Fruit fly (Drosophila melanogaster) whole organism, embryonic: ENCODE data around the gene CG4537.

Source experiments
- B-H2 ChIP-seq: fragments of 200-800 bp; sonication (Bioruptor generic); optimal IDR thresholded peaks from 2 replicates; lab custom pipeline; 2018; ENCODE audit warnings: missing biosample characterization, mild to moderate bottlenecking, missing genetic modification characterization
- CG10462 ChIP-seq: fragments of 200-800 bp; sonication (Bioruptor generic); optimal IDR thresholded peaks from 2 replicates; lab custom pipeline; 2016; ENCODE audit warnings: missing biosample characterization, missing genetic modification characterization
- CG10654 ChIP-seq: fragments of 200-800 bp; sonication (Bioruptor generic); optimal IDR thresholded peaks from 2 replicates; lab custom pipeline; 2016; ENCODE audit warnings: missing biosample characterization, missing genetic modification characterization
- CG11247 ChIP-seq: fragments of 200-800 bp; sonication (Bioruptor generic); IDR thresholded peaks from 2 replicates; pipeline ENCODE4 v1.3.6; 2022; ENCODE audit warnings: missing biosample characterization, missing genetic modification characterization
- CG11456 ChIP-seq: fragments of 200-800 bp; sonication (Bioruptor generic); IDR thresholded peaks from 3 replicates; pipeline ENCODE4 v1.3.6; 2022; ENCODE audit warnings: missing biosample characterization, missing genetic modification characterization
- CG11560 ChIP-seq: fragments of 200-800 bp; sonication (Bioruptor generic); IDR thresholded peaks from 3 replicates; pipeline ENCODE4 v1.3.6; 2022; ENCODE audit warnings: missing biosample characterization, missing genetic modification characterization
- CG12104 ChIP-seq: fragments of 200-800 bp; sonication (Bioruptor generic); optimal IDR thresholded peaks from 3 replicates; lab custom pipeline; 2016; ENCODE audit warnings: missing biosample characterization, missing genetic modification characterization
- CG12299 ChIP-seq: fragments of 200-800 bp; sonication (Bioruptor generic); optimal IDR thresholded peaks from 2 replicates; lab custom pipeline; 2018; ENCODE audit warnings: missing biosample characterization, mild to moderate bottlenecking, missing genetic modification characterization
- CG13123 ChIP-seq: fragments of 200-800 bp; sonication (Bioruptor generic); optimal IDR thresholded peaks from 2 replicates; lab custom pipeline; 2016; ENCODE audit warnings: missing biosample characterization, missing genetic modification characterization
- CG15601 ChIP-seq: fragments of 200-800 bp; sonication (Bioruptor generic); optimal IDR thresholded peaks from 3 replicates; lab custom pipeline; 2019; ENCODE audit warnings: missing biosample characterization, mild to moderate bottlenecking, missing genetic modification characterization, moderate library complexity
- CG17912 ChIP-seq: fragments of 200-800 bp; sonication (Bioruptor generic); optimal IDR thresholded peaks from 2 replicates; lab custom pipeline; 2018; ENCODE audit warnings: missing biosample characterization, mild to moderate bottlenecking, missing genetic modification characterization
- CG3065 ChIP-seq: fragments of 200-800 bp; sonication (Bioruptor generic); optimal IDR thresholded peaks from 2 replicates; lab custom pipeline; 2016; ENCODE audit warnings: missing biosample characterization, missing genetic modification characterization
- CG31365 ChIP-seq: fragments of 200-800 bp; sonication (Bioruptor generic); optimal IDR thresholded peaks from 2 replicates; lab custom pipeline; 2018; ENCODE audit warnings: missing biosample characterization, mild to moderate bottlenecking, missing genetic modification characterization
- CG32532 ChIP-seq: fragments of 200-800 bp; sonication (Bioruptor generic); IDR thresholded peaks from 2 replicates; pipeline ENCODE4 v1.3.6; 2022; ENCODE audit warnings: missing biosample characterization, missing genetic modification characterization
- CG34224 ChIP-seq: fragments of 200-800 bp; sonication (Bioruptor generic); IDR thresholded peaks from 3 replicates; pipeline ENCODE4 v1.3.6; 2022; ENCODE audit warnings: missing biosample characterization, missing genetic modification characterization; ENCODE audit not compliant: partially characterized antibody
- CG3726 ChIP-seq: fragments of 200-800 bp; sonication (Bioruptor generic); IDR thresholded peaks from 3 replicates; pipeline ENCODE4, ENCODE4 v1.3.6; 2022; ENCODE audit warnings: missing biosample characterization, missing genetic modification characterization
- CG4424 ChIP-seq: fragments of 200-800 bp; sonication (Bioruptor generic); optimal IDR thresholded peaks from 3 replicates; lab custom pipeline; 2016; ENCODE audit warnings: missing biosample characterization, missing genetic modification characterization
- CG6765 ChIP-seq: fragments of 200-800 bp; sonication (Bioruptor generic); optimal IDR thresholded peaks from 3 replicates; lab custom pipeline; 2017; ENCODE audit warnings: missing biosample characterization, mild to moderate bottlenecking, missing genetic modification characterization
- CG8924 ChIP-seq: fragments of 200-800 bp; optimal IDR thresholded peaks from 3 replicates; lab custom pipeline; 2019; ENCODE audit warnings: missing biosample characterization, mild to moderate bottlenecking, missing genetic modification characterization, moderate library complexity
- CoRest ChIP-seq: fragments of 200-800 bp; sonication (Bioruptor generic); optimal IDR thresholded peaks from 3 replicates; lab custom pipeline; 2018; ENCODE audit warnings: missing biosample characterization, mild to moderate bottlenecking, missing genetic modification characterization, moderate library complexity
- CrebB ChIP-seq: fragments of 200-800 bp; sonication (Bioruptor generic); optimal IDR thresholded peaks from 3 replicates; lab custom pipeline; 2018; ENCODE audit warnings: missing biosample characterization, mild to moderate bottlenecking, missing genetic modification characterization
- E2f1 ChIP-seq: fragments of 200-800 bp; sonication (Bioruptor generic); IDR thresholded peaks from 2 replicates; pipeline ENCODE4 v1.3.6; 2022; ENCODE audit warnings: missing biosample characterization, missing genetic modification characterization
- H2.0 ChIP-seq: fragments of 200-800 bp; sonication (Bioruptor generic); IDR thresholded peaks from 2 replicates; pipeline ENCODE4 v1.3.6; 2022; ENCODE audit warnings: missing biosample characterization, missing genetic modification characterization
- HHEX ChIP-seq: fragments of 200-800 bp; sonication (Bioruptor generic); optimal IDR thresholded peaks from 3 replicates; lab custom pipeline; 2017; ENCODE audit warnings: missing biosample characterization, mild to moderate bottlenecking, missing genetic modification characterization, missing genetic modification reagents
- HLH4C ChIP-seq: fragments of 200-800 bp; sonication (Bioruptor generic); IDR thresholded peaks from 3 replicates; pipeline ENCODE4 v1.3.6; 2022; ENCODE audit warnings: missing biosample characterization, missing genetic modification characterization; ENCODE audit not compliant: partially characterized antibody
- HmgD ChIP-seq: fragments of 200-800 bp; sonication (Bioruptor generic); optimal IDR thresholded peaks from 3 replicates; lab custom pipeline; 2016; ENCODE audit warnings: missing biosample characterization, missing genetic modification characterization
- Meics ChIP-seq: fragments of 200-800 bp; sonication (Bioruptor generic); optimal IDR thresholded peaks from 2 replicates; lab custom pipeline; 2017; ENCODE audit warnings: missing biosample characterization, mild to moderate bottlenecking, missing genetic modification characterization
- NK7.1 ChIP-seq: fragments of 200-800 bp; sonication (Bioruptor generic); optimal IDR thresholded peaks from 3 replicates; lab custom pipeline; 2016; ENCODE audit warnings: missing biosample characterization, missing genetic modification characterization
- Rfx ChIP-seq: fragments of 200-800 bp; sonication (Bioruptor generic); IDR thresholded peaks from 2 replicates; pipeline ENCODE4 v1.3.6; 2022; ENCODE audit warnings: missing biosample characterization, missing genetic modification characterization
- Six4 ChIP-seq: fragments of 200-800 bp; sonication (Bioruptor generic); optimal IDR thresholded peaks from 2 replicates; lab custom pipeline; 2016; ENCODE audit warnings: missing biosample characterization, missing genetic modification characterization
- Spps ChIP-seq: fragments of 200-800 bp; sonication (Bioruptor generic); optimal IDR thresholded peaks from 2 replicates; lab custom pipeline; 2018; ENCODE audit warnings: missing biosample characterization, mild to moderate bottlenecking, missing genetic modification characterization
- al ChIP-seq: fragments of 200-800 bp; sonication (Bioruptor generic); IDR thresholded peaks from 2 replicates; pipeline ENCODE4 v1.3.6; 2022; ENCODE audit warnings: missing biosample characterization, missing genetic modification characterization
- ato ChIP-seq: fragments of 200-800 bp; sonication (Bioruptor generic); IDR thresholded peaks from 2 replicates; pipeline ENCODE4 v1.3.6; 2022; ENCODE audit warnings: missing biosample characterization, missing genetic modification characterization; ENCODE audit not compliant: partially characterized antibody
- bab2 ChIP-seq: fragments of 200-800 bp; sonication (Bioruptor generic); optimal IDR thresholded peaks from 2 replicates; lab custom pipeline; 2016; ENCODE audit warnings: missing biosample characterization, missing genetic modification characterization
- chinmo ChIP-seq: fragments of 200-800 bp; sonication (Bioruptor generic); IDR thresholded peaks from 4 replicates; pipeline ENCODE4 v1.3.6; 2022; ENCODE audit warnings: missing biosample characterization, missing genetic modification characterization; ENCODE audit not compliant: partially characterized antibody
- danr ChIP-seq: fragments of 200-800 bp; sonication (Bioruptor generic); IDR thresholded peaks from 2 replicates; pipeline ENCODE4 v1.3.6; 2022; ENCODE audit warnings: missing biosample characterization, missing genetic modification characterization
- dimm ChIP-seq: fragments of 200-800 bp; sonication (Bioruptor generic); IDR thresholded peaks from 2 replicates; pipeline ENCODE4 v1.3.6; 2022; ENCODE audit warnings: missing biosample characterization, missing genetic modification characterization
- ewg ChIP-seq: fragments of 200-800 bp; sonication (Bioruptor generic); optimal IDR thresholded peaks from 3 replicates; lab custom pipeline; 2017; ENCODE audit warnings: mild to moderate bottlenecking, missing biosample characterization, missing genetic modification reagents, missing genetic modification characterization
- h ChIP-seq: fragments of >200 bp; optimal IDR thresholded peaks from 2 replicates; lab custom pipeline; 2017
- ind ChIP-seq: fragments of 200-800 bp; sonication (Bioruptor generic); optimal IDR thresholded peaks from 3 replicates; lab custom pipeline; 2016; ENCODE audit warnings: missing biosample characterization, missing genetic modification characterization
- inv ChIP-seq: fragments of 200-800 bp; sonication (Bioruptor generic); IDR thresholded peaks from 2 replicates; pipeline ENCODE4 v1.3.6; 2022; ENCODE audit warnings: missing biosample characterization, missing genetic modification characterization; ENCODE audit not compliant: partially characterized antibody
- otp ChIP-seq: fragments of 200-800 bp; sonication (Bioruptor generic); IDR thresholded peaks from 3 replicates; pipeline ENCODE4, ENCODE4 v1.3.6; 2022; ENCODE audit warnings: missing biosample characterization, missing genetic modification characterization
- pan ChIP-seq, 4 experiments: fragments of >200 bp in 3 of 4; fragments of 200-800 bp in 1 of 4; sonication (Bioruptor generic) in 1 of 4; optimal IDR thresholded peaks in 3 of 4; IDR thresholded peaks in 1 of 4; 2 replicates each; pipeline versions ENCODE4 v1.3.6 to Lab custom; 2017 to 2022; ENCODE audit warnings: missing biosample characterization in 2 of 4, missing genetic modification characterization in 2 of 4, mixed read lengths in 1 of 4
- pum ChIP-seq: fragments of 200-800 bp; sonication (Bioruptor generic); optimal IDR thresholded peaks from 2 replicates; lab custom pipeline; 2016; ENCODE audit warnings: missing biosample characterization, missing genetic modification characterization
- row ChIP-seq: fragments of 200-800 bp; sonication (Bioruptor generic); IDR thresholded peaks from 3 replicates; pipeline ENCODE4 v1.3.6; 2022; ENCODE audit warnings: missing biosample characterization, missing genetic modification characterization
- seq ChIP-seq: fragments of 200-800 bp; sonication (Bioruptor generic); IDR thresholded peaks from 2 replicates; pipeline ENCODE4 v1.3.6; 2022; ENCODE audit warnings: missing biosample characterization, missing genetic modification characterization
- tap ChIP-seq: fragments of 200-800 bp; optimal IDR thresholded peaks from 3 replicates; lab custom pipeline; 2019; ENCODE audit warnings: missing biosample characterization, mild to moderate bottlenecking, missing genetic modification characterization, moderate library complexity
- trh ChIP-seq: fragments of 200-800 bp; sonication (Bioruptor generic); optimal IDR thresholded peaks from 2 replicates; lab custom pipeline; 2016; ENCODE audit warnings: missing biosample characterization, missing genetic modification characterization

CG4537 gene

dm6 chr2L:9921401-9921800 lies 30.7 kb downstream of the CG4537 start, which contains the start of gene CG4592 (continued):
- TF ChIP-seq ewg (GFP tag; lab: Kevin White, UChicago): no peak
- TF ChIP-seq HHEX (GFP tag; lab: Kevin White, UChicago): peak; percentile 34
- peak; percentile 22 for TF ChIP-seq bab2 (GFP tag; lab: Kevin White, UChicago)
- no peak for TF ChIP-seq CG17912 (GFP tag; lab: Kevin White, UChicago)
- TF ChIP-seq Six4 (GFP tag; lab: Kevin White, UChicago): no peak
- peak; percentile 62 for TF ChIP-seq CG4424 (GFP tag; lab: Kevin White, UChicago)
- TF ChIP-seq pan (optimal IDR thresholded peaks at IDR 0.05; lab: Kevin White, UChicago): no peak
- TF ChIP-seq pan (GFP tag; optimal IDR thresholded peaks at IDR 0.05 in 1 of 2, IDR thresholded peaks at IDR 0.05 in 1 of 2): peak in 1 of 2 experiments; percentile 73
- peak; percentile 70 for TF ChIP-seq Meics (GFP tag; lab: Kevin White, UChicago)
- TF ChIP-seq HmgD (GFP tag; lab: Kevin White, UChicago): no peak
- TF ChIP-seq ato (GFP tag; lab: Robert Waterston, UW): no peak
- TF ChIP-seq Spps (tag; lab: Kevin White, UChicago): peak; percentile 22
- no peak for TF ChIP-seq CG13123
- TF ChIP-seq otp (GFP tag; lab: Robert Waterston, UW): peak; percentile 67; the same call in 1 of the 3 replicates
- TF ChIP-seq chinmo (GFP tag; lab: Robert Waterston, UW): no peak
- peak; percentile 64 for TF ChIP-seq CoRest (tag; lab: Kevin White, UChicago)
- peak; percentile 11 for TF ChIP-seq CG31365 (tag; lab: Kevin White, UChicago)
- no peak for TF ChIP-seq CG3065 (GFP tag; lab: Kevin White, UChicago)
- TF ChIP-seq CG10462 (GFP tag; lab: Kevin White, UChicago): no peak
- TF ChIP-seq CG12299 (tag; lab: Kevin White, UChicago): peak; percentile 19
- TF ChIP-seq danr (GFP tag; lab: Robert Waterston, UW): peak; percentile 11; the same call in 1 of the 2 replicates
- TF ChIP-seq ind (GFP tag; lab: Kevin White, UChicago): peak; percentile 27
- TF ChIP-seq H2.0 (GFP tag; lab: Robert Waterston, UW): peak; percentile 66
- no peak for TF ChIP-seq CG6765
- TF ChIP-seq NK7.1: no peak
- TF ChIP-seq CG12104: peak; percentile 4
- TF ChIP-seq CG34224 (GFP tag; lab: Robert Waterston, UW): 0 out of 3 replicates have a peak, but pooled peaks have one; percentile 29
- peak; percentile 75 for TF ChIP-seq CG8924 (tag; lab: Kevin White, UChicago)
- peak; percentile 81 for TF ChIP-seq row (GFP tag; lab: Robert Waterston, UW)
- TF ChIP-seq seq: 0 out of 2 replicates have a peak, but pooled peaks have one; percentile 30
- no peak for TF ChIP-seq inv (GFP tag; lab: Robert Waterston, UW)
- no peak for TF ChIP-seq al (GFP tag; lab: Robert Waterston, UW)
- TF ChIP-seq CG10654: peak; percentile 0
- no peak for TF ChIP-seq h (lab: Kevin White, UChicago)
- peak; percentile 66 for TF ChIP-seq CG32532 (GFP tag; lab: Robert Waterston, UW)
- TF ChIP-seq CG3726 (GFP tag; lab: Robert Waterston, UW): no peak
- no peak for TF ChIP-seq HLH4C (GFP tag; lab: Robert Waterston, UW)

- TF ChIP-seq CrebB: no peak
- peak; percentile 32; the same call in 1 of the 2 replicates for TF ChIP-seq Rfx (GFP tag; lab: Robert Waterston, UW)
- 0 out of 3 replicates have a peak, but pooled peaks have one; percentile 33 for TF ChIP-seq CG11456
- TF ChIP-seq B-H2 (GFP tag; lab: Kevin White, UChicago): no peak
- TF ChIP-seq E2f1 (GFP tag; lab: Robert Waterston, UW): no peak
- TF ChIP-seq CG15601: no peak
- TF ChIP-seq CG11560 (tag; lab: Robert Waterston, UW): 0 out of 3 replicates have a peak, but pooled peaks have one; percentile 28
- TF ChIP-seq trh (GFP tag; lab: Kevin White, UChicago): no peak
- 0 out of 2 replicates have a peak, but pooled peaks have one; percentile 33 for TF ChIP-seq CG11247 (GFP tag; lab: Robert Waterston, UW)
- TF ChIP-seq tap (tag; lab: Kevin White, UChicago): no peak
- TF ChIP-seq pum (GFP tag; lab: Kevin White, UChicago): no peak
- TF ChIP-seq dimm (GFP tag; lab: Robert Waterston, UW): no peak
- TF ChIP-seq, all 482 proteins: peak for 4
Measured at dm6 chr2L:9924765-9925164, 34.1 kb downstream of the CG4537 start, which contains the start of the genes TbCMF46 and CG42366. TbCMF46 (minus strand) TSS chr2L:9924865. CG42366 (plus strand) TSS chr2L:9925161.
